Fruit fly (Drosophila melanogaster) whole organism, prepupa: ENCODE results near the gene Lcp65Ad.

ENCODE experiments used
- CG10631 ChIP-seq: fragments of 200-800 bp; sonication (Bioruptor generic); optimal IDR thresholded peaks from 2 replicates; lab custom pipeline; 2016; ENCODE audit warnings: missing biosample characterization, missing genetic modification characterization
- CG10669 ChIP-seq: fragments of 200-800 bp; sonication (Bioruptor generic); optimal IDR thresholded peaks from 3 replicates; lab custom pipeline; 2018; ENCODE audit warnings: missing biosample characterization, mild to moderate bottlenecking, missing genetic modification characterization, moderate library complexity
- CG11294 ChIP-seq: fragments of 200-800 bp; sonication (Bioruptor generic); IDR thresholded peaks from 2 replicates; pipeline ENCODE4 v1.3.6; 2022; ENCODE audit warnings: missing biosample characterization, missing genetic modification characterization
- CG11762 ChIP-seq: fragments of 200-800 bp; sonication (Bioruptor generic); optimal IDR thresholded peaks from 3 replicates; lab custom pipeline; 2016; ENCODE audit warnings: missing biosample characterization, missing genetic modification characterization; ENCODE audit not compliant: insufficient read depth
- CG1621 ChIP-seq: fragments of 200-800 bp; sonication (Bioruptor generic); optimal IDR thresholded peaks from 3 replicates; lab custom pipeline; 2018; ENCODE audit warnings: missing biosample characterization, mild to moderate bottlenecking, missing genetic modification characterization
- CG16779 ChIP-seq: fragments of 200-800 bp; sonication (Bioruptor generic); optimal IDR thresholded peaks from 3 replicates; lab custom pipeline; 2017; ENCODE audit warnings: missing biosample characterization, mild to moderate bottlenecking, missing genetic modification characterization
- CG31627 ChIP-seq: fragments of 200-800 bp; sonication (Bioruptor generic); optimal IDR thresholded peaks from 3 replicates; lab custom pipeline; 2016; ENCODE audit warnings: missing biosample characterization, missing genetic modification characterization
- CG32006 ChIP-seq: fragments of 200-800 bp; sonication (Bioruptor generic); optimal IDR thresholded peaks from 3 replicates; lab custom pipeline; 2017; ENCODE audit warnings: missing biosample characterization, mild to moderate bottlenecking, missing genetic modification characterization
- CG34406 ChIP-seq: fragments of 200-800 bp; sonication (Bioruptor generic); optimal IDR thresholded peaks from 3 replicates; lab custom pipeline; 2016; ENCODE audit warnings: missing biosample characterization, missing genetic modification characterization
- CG3919 ChIP-seq: fragments of 200-800 bp; sonication (Bioruptor generic); optimal IDR thresholded peaks from 3 replicates; lab custom pipeline; 2016; ENCODE audit warnings: missing biosample characterization, missing genetic modification characterization
- CG4318 ChIP-seq: fragments of 200-800 bp; sonication (Bioruptor generic); optimal IDR thresholded peaks from 3 replicates; lab custom pipeline; 2017; ENCODE audit warnings: missing biosample characterization, mild to moderate bottlenecking, missing genetic modification characterization
- CG6163 ChIP-seq: fragments of 200-800 bp; sonication (Bioruptor generic); IDR thresholded peaks from 3 replicates; pipeline ENCODE4 v1.3.6; 2022; ENCODE audit warnings: missing biosample characterization, missing genetic modification characterization
- CG6276 ChIP-seq: fragments of 200-800 bp; sonication (Bioruptor generic); optimal IDR thresholded peaks from 2 replicates; lab custom pipeline; 2017; ENCODE audit warnings: missing biosample characterization, mild to moderate bottlenecking, missing genetic modification characterization
- CG6792 ChIP-seq: fragments of 200-800 bp; sonication (Bioruptor generic); optimal IDR thresholded peaks from 3 replicates; lab custom pipeline; 2016; ENCODE audit warnings: missing biosample characterization, missing genetic modification characterization
- CG6808 ChIP-seq: fragments of 200-800 bp; sonication (Bioruptor generic); optimal IDR thresholded peaks from 3 replicates; lab custom pipeline; 2017; ENCODE audit warnings: missing biosample characterization, missing genetic modification characterization, mild to moderate bottlenecking, moderate library complexity, missing genetic modification reagents
- CG6854 ChIP-seq: fragments of 200-800 bp; sonication (Bioruptor generic); optimal IDR thresholded peaks from 2 replicates; lab custom pipeline; 2017; ENCODE audit warnings: missing biosample characterization, mild to moderate bottlenecking, missing genetic modification characterization
- CG7368 ChIP-seq: fragments of 200-800 bp; sonication (Bioruptor generic); optimal IDR thresholded peaks from 3 replicates; lab custom pipeline; 2016; ENCODE audit warnings: missing biosample characterization, missing genetic modification characterization
- CG8119 ChIP-seq: fragments of 200-800 bp; sonication (Bioruptor generic); IDR thresholded peaks from 3 replicates; pipeline ENCODE4 v1.3.6; 2022; ENCODE audit warnings: missing biosample characterization, missing genetic modification characterization
- CG8319 ChIP-seq: fragments of 200-800 bp; sonication (Bioruptor generic); optimal IDR thresholded peaks from 3 replicates; lab custom pipeline; 2016; ENCODE audit warnings: missing biosample characterization, missing genetic modification characterization
- CG8632 ChIP-seq: fragments of 200-800 bp; sonication (Bioruptor generic); optimal IDR thresholded peaks from 3 replicates; lab custom pipeline; 2016; ENCODE audit warnings: missing biosample characterization, missing genetic modification characterization
- CG9139 ChIP-seq: fragments of 200-800 bp; sonication (Bioruptor generic); optimal IDR thresholded peaks from 3 replicates; lab custom pipeline; 2017; ENCODE audit warnings: missing biosample characterization, mild to moderate bottlenecking, missing genetic modification characterization
- Eip75B ChIP-seq: fragments of 200-800 bp; sonication (Bioruptor generic); optimal IDR thresholded peaks from 3 replicates; lab custom pipeline; 2016; ENCODE audit warnings: missing biosample characterization, missing genetic modification characterization
- Eip78C ChIP-seq: fragments of 200-800 bp; sonication (Bioruptor generic); peaks from one replicate; lab custom pipeline; 2016; ENCODE audit warnings: missing biosample characterization, missing genetic modification characterization
- Eip93F ChIP-seq: fragments of 200-800 bp; sonication (Bioruptor generic); optimal IDR thresholded peaks from 2 replicates; lab custom pipeline; 2016; ENCODE audit warnings: missing biosample characterization, mild to moderate bottlenecking, missing genetic modification characterization
- Ets21C ChIP-seq: fragments of 200-800 bp; sonication (Bioruptor generic); optimal IDR thresholded peaks from 3 replicates; lab custom pipeline; 2016; ENCODE audit warnings: missing biosample characterization, missing genetic modification characterization
- Ets96B ChIP-seq: fragments of 200-800 bp; optimal IDR thresholded peaks from 2 replicates; lab custom pipeline; 2019; ENCODE audit warnings: missing biosample characterization, mild to moderate bottlenecking, missing genetic modification characterization, moderate library complexity
- Hr39 ChIP-seq: fragments of 200-800 bp; sonication (Bioruptor generic); optimal IDR thresholded peaks from 2 replicates; lab custom pipeline; 2016; ENCODE audit warnings: missing biosample characterization, missing genetic modification characterization
- Hr4 ChIP-seq: fragments of 200-800 bp; sonication (Bioruptor generic); optimal IDR thresholded peaks from 3 replicates; lab custom pipeline; 2016; ENCODE audit warnings: missing biosample characterization, missing genetic modification characterization
- Lpt ChIP-seq: fragments of 200-800 bp; sonication (Bioruptor generic); optimal IDR thresholded peaks from 3 replicates; lab custom pipeline; 2016; ENCODE audit warnings: missing biosample characterization, missing genetic modification characterization
- OdsH ChIP-seq: fragments of 200-800 bp; sonication (Bioruptor generic); optimal IDR thresholded peaks from 3 replicates; lab custom pipeline; 2016; ENCODE audit warnings: missing biosample characterization, missing genetic modification characterization
- Smox ChIP-seq: fragments of 200-800 bp; sonication (Bioruptor generic); optimal IDR thresholded peaks from 3 replicates; lab custom pipeline; 2016; ENCODE audit warnings: missing biosample characterization, missing genetic modification characterization
- Sox102F ChIP-seq: fragments of 200-800 bp; sonication (Bioruptor generic); optimal IDR thresholded peaks from 2 replicates; lab custom pipeline; 2016; ENCODE audit warnings: missing biosample characterization, mild to moderate bottlenecking, missing genetic modification characterization
- Sox14 ChIP-seq: fragments of 200-800 bp; sonication (Bioruptor generic); optimal IDR thresholded peaks from 3 replicates; lab custom pipeline; 2016; ENCODE audit warnings: missing biosample characterization, missing genetic modification characterization
- Sox15 ChIP-seq: fragments of 200-800 bp; sonication (Bioruptor generic); optimal IDR thresholded peaks from 3 replicates; lab custom pipeline; 2016; ENCODE audit warnings: missing biosample characterization, missing genetic modification characterization
- acj6 ChIP-seq: fragments of 200-800 bp; sonication (Bioruptor generic); optimal IDR thresholded peaks from 3 replicates; lab custom pipeline; 2016; ENCODE audit warnings: missing biosample characterization, missing genetic modification characterization
- cyc ChIP-seq: fragments of 200-800 bp; sonication (Bioruptor generic); optimal IDR thresholded peaks from 3 replicates; lab custom pipeline; 2016; ENCODE audit warnings: missing biosample characterization, missing genetic modification characterization
- dac ChIP-seq: fragments of 200-800 bp; sonication (Bioruptor generic); optimal IDR thresholded peaks from 2 replicates; lab custom pipeline; 2017; ENCODE audit warnings: missing biosample characterization, mild to moderate bottlenecking, missing genetic modification characterization
- eg ChIP-seq: fragments of 200-800 bp; sonication (Bioruptor generic); IDR thresholded peaks from 3 replicates; pipeline ENCODE4 v1.3.6; 2022; ENCODE audit warnings: missing biosample characterization, missing genetic modification characterization
- esn ChIP-seq: fragments of 200-800 bp; sonication (Bioruptor generic); optimal IDR thresholded peaks from 2 replicates; lab custom pipeline; 2016; ENCODE audit warnings: missing biosample characterization, mild to moderate bottlenecking, missing genetic modification characterization, moderate library complexity
- fd59A ChIP-seq: fragments of 200-800 bp; sonication (Bioruptor generic); optimal IDR thresholded peaks from 2 replicates; lab custom pipeline; 2017; ENCODE audit warnings: missing biosample characterization, mild to moderate bottlenecking, missing genetic modification characterization, missing genetic modification reagents
- fkh ChIP-seq: fragments of 200-800 bp; sonication (Bioruptor generic); optimal IDR thresholded peaks from 3 replicates; lab custom pipeline; 2017; ENCODE audit warnings: missing biosample characterization, mild to moderate bottlenecking, missing genetic modification characterization, moderate library complexity
- pdm3 ChIP-seq: fragments of 200-800 bp; sonication (Bioruptor generic); optimal IDR thresholded peaks from 3 replicates; lab custom pipeline; 2016; ENCODE audit warnings: missing biosample characterization, missing genetic modification characterization
- ss ChIP-seq, 2 experiments: fragments of 200-800 bp; sonication (Bioruptor generic); optimal IDR thresholded peaks; 2 replicates in 1 of 2; 3 replicates in 1 of 2; lab custom pipeline; 2017 to 2018; ENCODE audit warnings: mild to moderate bottlenecking in 2 of 2, missing biosample characterization in 2 of 2, missing genetic modification characterization in 2 of 2, moderate library complexity in 1 of 2
- svp ChIP-seq: fragments of 200-800 bp; sonication (Bioruptor generic); peaks from one replicate; lab custom pipeline; 2016; ENCODE audit warnings: missing biosample characterization, missing genetic modification characterization
- topi ChIP-seq: fragments of 200-800 bp; sonication (Bioruptor generic); optimal IDR thresholded peaks from 3 replicates; lab custom pipeline; 2016; ENCODE audit warnings: missing biosample characterization, missing genetic modification characterization
- vri ChIP-seq: fragments of 200-800 bp; sonication (Bioruptor generic); optimal IDR thresholded peaks from 3 replicates; lab custom pipeline; 2016; ENCODE audit warnings: missing biosample characterization, mild to moderate bottlenecking, missing genetic modification characterization

The Lcp65Ad gene

DNA sequence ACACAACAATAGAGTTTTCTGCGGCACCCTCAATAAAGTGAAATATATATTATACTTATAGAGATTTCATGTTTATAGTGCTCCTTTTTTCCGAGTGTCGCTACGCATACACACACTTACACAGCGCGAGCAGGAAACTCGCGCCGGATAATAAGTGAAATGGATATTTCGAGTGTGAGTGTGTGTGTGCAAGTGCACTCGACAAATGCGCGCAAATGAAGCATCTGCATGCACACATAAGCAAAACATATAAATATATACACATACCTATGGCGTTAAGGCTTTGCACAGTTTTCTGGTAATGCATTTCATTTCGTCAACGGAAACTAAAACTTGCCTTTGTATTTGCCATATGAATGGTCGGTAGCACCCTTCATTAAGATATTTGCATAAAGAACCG lies 27.7 kb upstream of the Lcp65Ad start:
- TF ChIP-seq Sox102F (GFP tag; lab: Kevin White, UChicago) (no peak), CG3919 (GFP tag; lab: Kevin White, UChicago) (no peak), Eip78C (GFP tag; lab: Kevin White, UChicago) (no peak), OdsH (GFP tag; lab: Kevin White, UChicago) (no peak), Sox15 (GFP tag; lab: Kevin White, UChicago) (no peak)

DNA sequence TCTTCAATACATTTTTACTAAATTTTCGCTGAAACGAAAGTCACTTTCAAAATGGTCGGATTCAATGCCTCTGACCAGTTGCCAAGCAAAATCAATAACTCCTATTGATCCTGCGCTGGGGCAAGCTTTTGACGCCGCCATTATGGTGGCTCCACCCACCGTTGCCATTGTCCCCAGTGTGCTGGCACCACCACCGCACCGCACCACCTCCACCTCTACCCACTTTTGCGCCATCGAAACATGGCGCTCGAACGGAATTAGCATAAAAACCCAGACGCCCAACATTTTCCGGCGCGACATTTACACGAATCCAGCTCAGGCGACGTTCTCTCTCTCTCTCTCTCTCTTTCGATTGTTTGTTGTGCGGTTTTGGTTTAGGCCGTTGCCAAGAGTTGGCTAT lies 26.3 kb upstream of the Lcp65Ad start:
- no peak for TF ChIP-seq CG8632 (GFP tag; lab: Kevin White, UChicago)
- no peak for TF ChIP-seq CG6276 (GFP tag; lab: Kevin White, UChicago)
- TF ChIP-seq vri (GFP tag; lab: Kevin White, UChicago): no peak

DNA sequence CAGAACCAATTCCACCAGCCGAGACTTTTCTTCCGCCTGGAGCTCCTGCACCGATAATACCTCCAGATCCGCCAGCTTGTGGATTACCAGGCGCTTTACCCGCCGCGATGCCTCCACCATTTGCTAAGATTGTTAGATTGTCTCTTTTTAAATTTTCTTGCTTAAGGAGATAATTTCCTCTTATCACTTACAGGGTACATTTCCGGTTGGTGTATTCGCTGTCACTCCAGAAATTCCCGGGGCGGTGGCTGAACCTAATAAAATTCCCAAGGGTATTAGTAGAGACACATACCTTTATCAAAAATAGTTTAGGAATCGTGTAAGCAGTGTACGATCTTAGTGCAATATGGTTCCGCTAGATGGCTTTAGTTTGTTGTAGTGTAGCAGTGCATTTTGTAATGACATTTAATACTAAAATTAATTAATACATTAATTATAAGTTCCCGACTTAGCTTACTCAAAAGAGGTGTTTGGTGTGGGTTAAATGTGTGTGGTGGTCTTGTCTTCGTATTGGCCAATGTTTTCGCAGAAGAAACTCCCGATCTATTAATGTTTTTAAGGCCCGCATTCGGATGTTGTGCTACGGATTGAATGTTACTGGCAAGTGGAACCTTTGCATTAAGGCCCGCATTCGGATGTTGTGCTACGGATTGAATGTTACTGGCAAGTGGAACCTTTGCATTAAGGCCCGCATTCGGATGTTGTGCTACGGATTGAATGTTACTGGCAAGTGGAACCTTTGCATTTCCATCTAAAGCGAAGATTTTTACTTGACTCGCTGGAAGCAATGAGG lies 18.4 kb upstream of the Lcp65Ad start:
- TF ChIP-seq pdm3 (GFP tag; lab: Kevin White, UChicago): peak; percentile 3
- no peak for TF ChIP-seq CG16779 (tag; lab: Kevin White, UChicago)
- no peak for TF ChIP-seq Lpt (GFP tag; lab: Kevin White, UChicago)
- no peak for TF ChIP-seq CG9139 (GFP tag; lab: Kevin White, UChicago)
- no peak for TF ChIP-seq ss (GFP tag; optimal IDR thresholded peaks at IDR 0.05; lab: Kevin White, UChicago)
- peak; percentile 63 for TF ChIP-seq svp
- TF ChIP-seq acj6: no peak
- TF ChIP-seq CG11294: no peak
- no peak for TF ChIP-seq CG6792 (GFP tag; lab: Kevin White, UChicago)
- TF ChIP-seq esn: no peak
- TF ChIP-seq CG4318 (GFP tag; lab: Kevin White, UChicago): no peak
- peak; percentile 43 for TF ChIP-seq Eip75B (GFP tag; lab: Kevin White, UChicago)
- TF ChIP-seq CG10631 (GFP tag; lab: Kevin White, UChicago): no peak
- TF ChIP-seq topi (GFP tag; lab: Kevin White, UChicago): peak; percentile 41
- TF ChIP-seq Eip93F: no peak
- peak; percentile 10 for TF ChIP-seq CG6808 (GFP tag; lab: Kevin White, UChicago)
- peak; percentile 12 for TF ChIP-seq CG8319 (GFP tag; lab: Kevin White, UChicago)
- TF ChIP-seq Sox14: no peak
- TF ChIP-seq Hr4: no peak
- TF ChIP-seq CG11762 (GFP tag; lab: Kevin White, UChicago): no peak
- TF ChIP-seq CG6854 (GFP tag; lab: Kevin White, UChicago): no peak
- TF ChIP-seq cyc: peak; percentile 26
- TF ChIP-seq Eip78C (GFP tag; lab: Kevin White, UChicago): peak; percentile 87
- no peak for TF ChIP-seq Sox15 (GFP tag; lab: Kevin White, UChicago)
- TF ChIP-seq fkh (GFP tag; lab: Kevin White, UChicago): peak; percentile 48
- TF ChIP-seq OdsH (GFP tag; lab: Kevin White, UChicago): peak; percentile 15
- TF ChIP-seq CG7368 (GFP tag; lab: Kevin White, UChicago): peak; percentile 29
- no peak for TF ChIP-seq CG8119
- no peak for TF ChIP-seq Smox
- TF ChIP-seq Hr39 (GFP tag; lab: Kevin White, UChicago): no peak
- TF ChIP-seq CG6163 (GFP tag; lab: Robert Waterston, UW): no peak; the same call in 1 of the 3 replicates
- peak; percentile 41 for TF ChIP-seq CG10669 (GFP tag; lab: Kevin White, UChicago)
- no peak for TF ChIP-seq Ets21C (GFP tag; lab: Kevin White, UChicago)
- TF ChIP-seq Sox102F (GFP tag; lab: Kevin White, UChicago): no peak
- TF ChIP-seq CG34406: no peak
- no peak for TF ChIP-seq CG31627 (GFP tag; lab: Kevin White, UChicago)
- TF ChIP-seq CG1621 (tag; lab: Kevin White, UChicago): no peak
- no peak for TF ChIP-seq CG32006 (GFP tag; lab: Kevin White, UChicago)
- TF ChIP-seq Ets96B (tag; lab: Kevin White, UChicago): no peak
- TF ChIP-seq CG6276 (GFP tag; lab: Kevin White, UChicago): no peak
- TF ChIP-seq eg: no peak; the same call in 2 of the 3 replicates
- no peak for TF ChIP-seq dac
- no peak for TF ChIP-seq fd59A (GFP tag; lab: Kevin White, UChicago)
